Worm (Caenorhabditis elegans): Measurements from ENCODE around the gene col-120.

DNA sequence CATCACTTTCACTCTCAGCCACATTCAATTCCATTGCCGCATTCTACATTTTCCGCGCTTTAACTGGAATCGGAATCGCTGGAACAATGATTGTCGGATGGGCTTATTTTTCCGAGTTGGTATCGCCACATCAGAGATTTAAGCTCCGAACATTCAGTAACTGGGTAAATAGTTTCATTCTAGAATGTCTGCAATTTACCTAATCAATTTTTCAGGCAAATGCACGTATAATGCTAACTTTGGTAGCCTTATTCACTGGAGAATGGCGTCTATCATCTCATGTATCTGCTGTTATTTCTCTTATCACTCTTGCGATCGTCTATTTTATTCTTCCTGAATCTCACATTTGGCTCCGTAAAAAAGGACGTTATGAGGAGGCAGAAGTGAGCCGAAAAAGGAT is 43.2 kb downstream of the col-120 start:
- TF ChIP-seq hnd-1 (tag; optimal IDR thresholded peaks at IDR 0.05) = no peak
- no peak for TF ChIP-seq ama-1 (optimal IDR thresholded peaks at IDR 0.05)
- TF ChIP-seq flt-1 (GFP tag; IDR thresholded peaks at IDR 0.05) = no peak
- TF ChIP-seq tra-4 (tag; optimal IDR thresholded peaks at IDR 0.05) = no peak
- no peak for TF ChIP-seq pes-1 (GFP tag; IDR thresholded peaks at IDR 0.05)
- no peak for TF ChIP-seq hmbx-1 (tag; optimal IDR thresholded peaks at IDR 0.05)
- TF ChIP-seq B0310.2 (tag; optimal IDR thresholded peaks at IDR 0.05) = no peak
- TF ChIP-seq hmg-4 (GFP tag; optimal IDR thresholded peaks at IDR 0.05) = no peak
- TF ChIP-seq aly-1 (tag; optimal IDR thresholded peaks at IDR 0.05) = no peak
- TF ChIP-seq F13C5.2 (tag; optimal IDR thresholded peaks at IDR 0.05) = no peak
- TF ChIP-seq sea-1 (GFP tag; conservative IDR thresholded peaks at IDR 0.05) = no peak
- no peak for TF ChIP-seq ets-7 (tag; optimal IDR thresholded peaks at IDR 0.05)
- TF ChIP-seq ceh-36 (tag; optimal IDR thresholded peaks at IDR 0.05) = no peak
